Worm (Caenorhabditis elegans): ENCODE data around the gene sur-7.

Gene sur-7

DNA sequence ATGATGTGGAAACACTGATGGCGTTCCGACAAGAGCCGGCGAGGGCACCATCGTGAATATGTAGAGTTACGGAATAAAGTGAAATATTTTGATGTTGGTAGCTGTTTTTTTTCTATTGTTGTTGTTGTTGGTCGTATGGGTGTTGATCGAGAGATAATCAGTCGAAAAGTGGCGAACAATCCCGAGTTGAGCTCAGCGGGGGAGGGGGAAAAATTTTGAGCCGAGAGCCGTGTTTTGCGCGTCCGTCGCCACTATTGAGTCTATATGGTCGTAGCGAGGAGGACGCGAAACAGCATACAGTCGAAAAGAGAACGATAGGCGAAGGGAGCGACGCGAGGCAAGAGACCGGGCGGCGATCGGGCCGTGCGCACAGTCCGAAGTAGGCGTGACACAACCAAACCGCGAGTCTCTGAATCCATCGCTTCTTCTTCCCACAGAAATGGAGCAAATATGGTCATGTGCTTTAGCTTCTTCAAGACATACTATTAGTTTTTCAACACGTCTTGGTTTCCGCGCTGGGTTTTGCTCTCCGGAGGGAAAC lies 40.5 kb downstream of the sur-7 start, which contains the start of gene eat-17:
Gene eat-17, minus strand, starts transcription at position 51 of the 541 bp plus-strand sequence.
- TF ChIP-seq ceh-83 (GFP tag; optimal IDR thresholded peaks at IDR 0.05) = no peak
- no peak for TF ChIP-seq sem-2 (GFP tag; optimal IDR thresholded peaks at IDR 0.05)
- TF ChIP-seq cnd-1 (tag; optimal IDR thresholded peaks at IDR 0.05) = no peak
- TF ChIP-seq blmp-1 (tag; optimal IDR thresholded peaks at IDR 0.05) = no peak
- TF ChIP-seq hlh-1 (tag; optimal IDR thresholded peaks at IDR 0.05) = no peak
- no peak for TF ChIP-seq unc-62 (GFP tag; optimal IDR thresholded peaks at IDR 0.05)
- no peak for TF ChIP-seq drap-1 (GFP tag; optimal IDR thresholded peaks at IDR 0.05)
- TF ChIP-seq sptf-1 (tag; optimal IDR thresholded peaks at IDR 0.05) = no peak
- TF ChIP-seq ceh-39 (tag; optimal IDR thresholded peaks at IDR 0.05) = no peak
- no peak for TF ChIP-seq pha-4 (tag; optimal IDR thresholded peaks at IDR 0.05)
- no peak for TF ChIP-seq mep-1 (tag; optimal IDR thresholded peaks at IDR 0.05)
- TF ChIP-seq ham-2 (GFP tag; optimal IDR thresholded peaks at IDR 0.05) = no peak
- TF ChIP-seq ces-1 (GFP tag; optimal IDR thresholded peaks at IDR 0.05) = no peak

DNA sequence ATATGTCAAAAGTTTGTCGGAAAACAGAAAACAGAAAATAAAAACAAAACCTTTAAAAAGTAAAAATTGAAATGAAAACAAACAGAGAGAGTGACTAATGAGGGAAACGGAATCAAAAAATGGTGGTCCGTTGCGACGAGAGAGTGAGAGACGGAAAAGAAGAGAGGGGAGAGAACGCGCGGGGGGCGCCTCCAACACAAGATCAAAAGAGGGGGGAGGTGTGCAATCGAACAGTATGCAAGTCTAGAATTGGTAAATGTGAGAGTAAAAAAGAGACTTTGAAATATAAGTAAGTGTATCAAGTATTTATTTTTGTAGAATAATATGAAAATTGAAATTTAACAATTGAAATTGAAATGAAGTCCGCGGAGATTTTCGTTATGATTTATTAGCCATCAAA lies 42.0 kb downstream of the sur-7 start:
- TF ChIP-seq nhr-76 (tag; optimal IDR thresholded peaks at IDR 0.05) (no peak), snpc-4 (tag; optimal IDR thresholded peaks at IDR 0.05) (no peak), cnd-1 (tag; optimal IDR thresholded peaks at IDR 0.05) (no peak), pha-4 (tag; optimal IDR thresholded peaks at IDR 0.05) (no peak), tbx-8 (GFP tag; optimal IDR thresholded peaks at IDR 0.05) (no peak), ceh-39 (tag; optimal IDR thresholded peaks at IDR 0.05) (no peak), nhr-12 (tag; optimal IDR thresholded peaks at IDR 0.05) (no peak), zip-8 (tag; optimal IDR thresholded peaks at IDR 0.05) (no peak), ces-1 (GFP tag; optimal IDR thresholded peaks at IDR 0.05) (no peak), unc-120 (tag; optimal IDR thresholded peaks at IDR 0.05; ENCODE audit: poor library complexity, severe bottlenecking) (no peak), elt-3 (tag; optimal IDR thresholded peaks at IDR 0.05) (no peak), unc-62 (GFP tag; optimal IDR thresholded peaks at IDR 0.05) (no peak), mls-2 (tag; optimal IDR thresholded peaks at IDR 0.05) (no peak), blmp-1 (tag; optimal IDR thresholded peaks at IDR 0.05) (no peak)
